Worm (Caenorhabditis elegans) whole organism, midembryonic: ENCODE data around the gene F54D5.9.

ENCODE experiments used
- cog-1 ChIP-seq: sonication (generic microtip); optimal IDR thresholded peaks from 2 replicates; lab custom pipeline; 2016; ENCODE audit warnings: missing genetic modification characterization, missing compliant biosample characterization
- klf-2 ChIP-seq: fragments of 200-800 bp; sonication (Bioruptor generic); conservative IDR thresholded peaks from 2 replicates; pipeline ENCODE4 v1.3.6; 2022; ENCODE audit warnings: missing genetic modification reagents, missing genetic modification characterization, missing compliant biosample characterization
- ref-1 ChIP-seq: fragments of 200-800 bp; sonication (Bioruptor generic); conservative IDR thresholded peaks from 2 replicates; pipeline ENCODE4 v1.3.6; 2022; ENCODE audit warnings: missing genetic modification reagents, missing genetic modification characterization, missing compliant biosample characterization
- tab-1 ChIP-seq: fragments of 200-800 bp; sonication (Bioruptor generic); IDR thresholded peaks from 2 replicates; pipeline ENCODE4 v1.3.6; 2022; ENCODE audit warnings: missing genetic modification characterization, missing compliant biosample characterization

DNA sequence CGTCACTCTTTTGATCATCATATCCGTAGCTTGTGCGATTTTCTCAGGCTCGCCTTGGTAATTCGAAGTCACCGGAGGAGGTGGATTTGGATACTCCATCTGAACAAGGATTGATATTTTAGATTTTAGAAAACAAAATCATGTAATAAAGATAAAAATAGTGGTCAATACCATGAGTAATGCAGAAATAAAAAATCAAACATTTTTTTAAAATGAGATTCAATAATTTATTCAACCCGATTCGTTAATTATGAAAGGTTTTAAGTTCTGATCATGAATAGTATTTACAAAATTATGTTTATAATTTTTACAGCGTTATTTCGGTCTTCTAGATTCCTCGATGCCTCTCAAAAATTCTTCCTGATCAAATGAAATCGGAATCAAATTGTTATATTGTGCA lies 10.9 kb downstream of the F54D5.9 start, which contains the start of gene mdt-8:
- TF ChIP-seq cog-1 (tag; lab: Kevin White, UChicago) (no peak), tab-1 (GFP tag; lab: Robert Waterston, UW) (no peak), ref-1 (GFP tag; lab: Robert Waterston, UW) (no peak), klf-2 (GFP tag; lab: Robert Waterston, UW) (no peak)
